Worm (Caenorhabditis elegans): Measurements from ENCODE around the gene ZC15.3.
"Not testable (repeated sequence)": the region's sequence is repeated elsewhere in the genome, so short reads cannot be mapped to it uniquely, and the experiment has no call there.

DNA sequence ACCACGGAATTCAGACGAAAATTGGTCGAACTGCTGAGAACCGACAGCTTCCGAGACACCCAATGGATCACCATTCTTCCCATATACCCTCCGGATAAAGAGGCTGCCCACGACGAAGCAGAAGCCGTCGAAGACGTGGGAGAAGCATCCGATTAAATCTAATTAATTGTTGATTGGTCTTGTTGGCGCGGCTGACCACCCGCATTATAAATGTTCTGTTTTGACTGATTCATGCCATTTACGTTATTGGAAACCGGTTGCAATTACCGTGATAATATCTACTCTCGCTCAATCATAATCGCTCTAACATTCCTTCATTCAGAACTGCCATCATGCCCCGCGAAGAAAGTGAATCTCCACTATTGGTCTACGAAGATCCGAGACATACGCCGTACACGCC, at the start of gene ZC15.3:
- TF ChIP-seq ctbp-1 (GFP tag; IDR thresholded peaks at IDR 0.05); pha-4 (GFP tag; IDR thresholded peaks at IDR 0.05); pha-4 (tag; optimal IDR thresholded peaks at IDR 0.05); fos-1 (tag; optimal IDR thresholded peaks at IDR 0.05); fkh-10 (GFP tag; optimal IDR thresholded peaks at IDR 0.05); unc-62 (GFP tag; optimal IDR thresholded peaks at IDR 0.05 in 1 of 2); unc-62 (tag; optimal IDR thresholded peaks at IDR 0.05); mep-1 (tag; optimal IDR thresholded peaks at IDR 0.05); lin-13 (GFP tag; optimal IDR thresholded peaks at IDR 0.05); zip-11 (GFP tag; IDR thresholded peaks at IDR 0.05); nhr-77 (tag; optimal IDR thresholded peaks at IDR 0.05); egl-27 (tag; optimal IDR thresholded peaks at IDR 0.05); lin-39 (tag; optimal IDR thresholded peaks at IDR 0.05): not testable (repeated sequence)

Measured in whole organism, L4 larva.